Fruit fly (Drosophila melanogaster) whole organism, embryonic: ENCODE data around the gene Lsp2.
A peak's percentile ranks its signal among the peaks of the same experiment; 100 is the strongest.

Experiments
- CG10321 ChIP-seq: fragments of 200-800 bp; sonication (Bioruptor generic); IDR thresholded peaks from 2 replicates; pipeline ENCODE4 v1.3.6; 2022; ENCODE audit warnings: missing biosample characterization, missing genetic modification characterization
- CG10959 ChIP-seq: fragments of 200-800 bp; sonication (Bioruptor generic); IDR thresholded peaks from 2 replicates; pipeline ENCODE4 v1.3.6; 2022; ENCODE audit warnings: missing biosample characterization, missing genetic modification characterization
- CG10979 ChIP-seq: fragments of 200-800 bp; sonication (Bioruptor generic); optimal IDR thresholded peaks from 2 replicates; lab custom pipeline; 2018; ENCODE audit warnings: missing biosample characterization, mild to moderate bottlenecking, missing genetic modification characterization, moderate library complexity
- CG12391 ChIP-seq: fragments of 200-800 bp; sonication (Bioruptor generic); optimal IDR thresholded peaks from 3 replicates; lab custom pipeline; 2018; ENCODE audit warnings: missing biosample characterization, mild to moderate bottlenecking, missing genetic modification characterization, moderate library complexity
- CG12659 ChIP-seq: fragments of 200-800 bp; sonication (Bioruptor generic); optimal IDR thresholded peaks from 3 replicates; lab custom pipeline; 2017; ENCODE audit warnings: mild to moderate bottlenecking, missing biosample characterization, missing genetic modification reagents, missing genetic modification characterization
- CG13287 ChIP-seq: fragments of 200-800 bp; sonication (Bioruptor generic); IDR thresholded peaks from 2 replicates; pipeline ENCODE4 v1.3.6; 2022; ENCODE audit warnings: missing biosample characterization, missing genetic modification characterization; ENCODE audit not compliant: partially characterized antibody
- CG15479 ChIP-seq: fragments of 200-800 bp; sonication (Bioruptor generic); optimal IDR thresholded peaks from 3 replicates; lab custom pipeline; 2019; ENCODE audit warnings: missing biosample characterization, mild to moderate bottlenecking, missing genetic modification characterization, moderate library complexity
- CG16813 ChIP-seq: fragments of 200-800 bp; sonication (Bioruptor generic); IDR thresholded peaks from 3 replicates; pipeline ENCODE4 v1.3.6; 2022; ENCODE audit warnings: missing biosample characterization, missing genetic modification characterization; ENCODE audit not compliant: partially characterized antibody
- CG18599 ChIP-seq: fragments of 200-800 bp; sonication (Bioruptor generic); optimal IDR thresholded peaks from 3 replicates; lab custom pipeline; 2017; ENCODE audit warnings: missing biosample characterization, missing genetic modification characterization, mild to moderate bottlenecking, moderate library complexity, missing genetic modification reagents
- CG18619 ChIP-seq: fragments of 200-800 bp; sonication (Bioruptor generic); optimal IDR thresholded peaks from 3 replicates; lab custom pipeline; 2017; ENCODE audit warnings: missing biosample characterization, mild to moderate bottlenecking, missing genetic modification characterization
- CG18764 ChIP-seq: fragments of 200-800 bp; sonication (Bioruptor generic); optimal IDR thresholded peaks from 3 replicates; lab custom pipeline; 2016; ENCODE audit warnings: missing biosample characterization, missing genetic modification characterization
- CG2199 ChIP-seq: fragments of 200-800 bp; sonication (Bioruptor generic); IDR thresholded peaks from 3 replicates; pipeline ENCODE4 v1.3.6; 2022; ENCODE audit warnings: missing biosample characterization, missing genetic modification characterization
- CG34376 ChIP-seq: fragments of 200-800 bp; sonication (Bioruptor generic); optimal IDR thresholded peaks from 2 replicates; lab custom pipeline; 2018; ENCODE audit warnings: missing biosample characterization, mild to moderate bottlenecking, missing genetic modification characterization
- CG4820 ChIP-seq: fragments of 200-800 bp; sonication (Bioruptor generic); optimal IDR thresholded peaks from 3 replicates; lab custom pipeline; 2016; ENCODE audit warnings: missing biosample characterization, missing genetic modification characterization
- CG6175 ChIP-seq: fragments of 200-800 bp; sonication (Bioruptor generic); IDR thresholded peaks from 3 replicates; pipeline ENCODE4 v1.3.6; 2022; ENCODE audit warnings: missing biosample characterization, missing genetic modification characterization
- CG6272 ChIP-seq: fragments of 200-800 bp; sonication (Bioruptor generic); IDR thresholded peaks from 2 replicates; pipeline ENCODE4 v1.3.6; 2022; ENCODE audit warnings: missing biosample characterization, missing genetic modification characterization
- CG6689 ChIP-seq: fragments of 200-800 bp; sonication (Bioruptor generic); IDR thresholded peaks from 2 replicates; pipeline ENCODE4 v1.3.6; 2022; ENCODE audit warnings: missing biosample characterization, missing genetic modification characterization
- CG7839 ChIP-seq: fragments of 200-800 bp; sonication (Bioruptor generic); optimal IDR thresholded peaks from 3 replicates; lab custom pipeline; 2018; ENCODE audit warnings: missing biosample characterization, mild to moderate bottlenecking, missing genetic modification characterization, moderate library complexity
- CG8089 ChIP-seq: fragments of 200-800 bp; sonication (Bioruptor generic); optimal IDR thresholded peaks from 3 replicates; lab custom pipeline; 2016; ENCODE audit warnings: missing biosample characterization, missing genetic modification characterization
- Dbx ChIP-seq: fragments of 200-800 bp; sonication (Bioruptor generic); IDR thresholded peaks from 3 replicates; pipeline ENCODE4 v1.3.6; 2022; ENCODE audit warnings: missing biosample characterization, missing genetic modification characterization
- Dref ChIP-seq: fragments of 200-800 bp; sonication (Bioruptor generic); IDR thresholded peaks from 2 replicates; pipeline ENCODE4 v1.3.6; 2022; ENCODE audit warnings: missing biosample characterization, missing genetic modification characterization
- Fer1 ChIP-seq: fragments of 200-800 bp; sonication (Bioruptor generic); optimal IDR thresholded peaks from 2 replicates; lab custom pipeline; 2017; ENCODE audit warnings: missing biosample characterization, mild to moderate bottlenecking, missing genetic modification characterization
- H2.0 ChIP-seq: fragments of 200-800 bp; sonication (Bioruptor generic); IDR thresholded peaks from 2 replicates; pipeline ENCODE4 v1.3.6; 2022; ENCODE audit warnings: missing biosample characterization, missing genetic modification characterization
- HLH54F ChIP-seq: fragments of 200-800 bp; sonication (Bioruptor generic); optimal IDR thresholded peaks from 3 replicates; lab custom pipeline; 2016; ENCODE audit warnings: missing biosample characterization, missing genetic modification characterization
- Meics ChIP-seq: fragments of 200-800 bp; sonication (Bioruptor generic); optimal IDR thresholded peaks from 2 replicates; lab custom pipeline; 2017; ENCODE audit warnings: missing biosample characterization, mild to moderate bottlenecking, missing genetic modification characterization
- Poxn ChIP-seq: fragments of 200-800 bp; sonication (Bioruptor generic); IDR thresholded peaks from 2 replicates; pipeline ENCODE4 v1.3.6; 2022; ENCODE audit warnings: missing biosample characterization, missing genetic modification characterization
- Ravus ChIP-seq: fragments of 200-800 bp; sonication (Bioruptor generic); IDR thresholded peaks from 2 replicates; pipeline ENCODE4 v1.3.6; 2022; ENCODE audit warnings: missing biosample characterization, missing genetic modification characterization
- Sin3A ChIP-seq: fragments of >200 bp; optimal IDR thresholded peaks from 2 replicates; lab custom pipeline; 2018
- Sox102F ChIP-seq: fragments of 200-800 bp; sonication (Bioruptor generic); optimal IDR thresholded peaks from 2 replicates; lab custom pipeline; 2018; ENCODE audit warnings: missing biosample characterization, mild to moderate bottlenecking, missing genetic modification characterization, moderate library complexity
- Taf1 ChIP-seq: fragments of 200-800 bp; sonication (Bioruptor generic); IDR thresholded peaks from 2 replicates; pipeline ENCODE4 v1.3.6; 2022; ENCODE audit warnings: missing biosample characterization, missing genetic modification characterization
- YL-1 ChIP-seq: fragments of 200-800 bp; sonication (Bioruptor generic); optimal IDR thresholded peaks from 3 replicates; lab custom pipeline; 2017; ENCODE audit warnings: missing biosample characterization, mild to moderate bottlenecking, missing genetic modification characterization
- aop ChIP-seq: fragments of 200-800 bp; sonication (Bioruptor generic); IDR thresholded peaks from 2 replicates; pipeline ENCODE4 v1.3.6; 2022; ENCODE audit warnings: missing biosample characterization, missing genetic modification characterization
- ara ChIP-seq: fragments of 200-800 bp; sonication (Bioruptor generic); IDR thresholded peaks from 2 replicates; pipeline ENCODE4 v1.3.6; 2022; ENCODE audit warnings: missing biosample characterization, missing genetic modification characterization
- cg ChIP-seq: fragments of 200-800 bp; sonication (Bioruptor generic); optimal IDR thresholded peaks from 3 replicates; lab custom pipeline; 2019; ENCODE audit warnings: missing biosample characterization, mild to moderate bottlenecking, missing genetic modification characterization, moderate library complexity
- chinmo ChIP-seq: fragments of 200-800 bp; sonication (Bioruptor generic); IDR thresholded peaks from 4 replicates; pipeline ENCODE4 v1.3.6; 2022; ENCODE audit warnings: missing biosample characterization, missing genetic modification characterization; ENCODE audit not compliant: partially characterized antibody
- ci ChIP-seq: fragments of 200-800 bp; sonication (Bioruptor generic); IDR thresholded peaks from 3 replicates; pipeline ENCODE4 v1.3.6; 2022; ENCODE audit warnings: missing biosample characterization, missing genetic modification characterization
- corto ChIP-seq: fragments of 200-800 bp; sonication (Bioruptor generic); optimal IDR thresholded peaks from 2 replicates; lab custom pipeline; 2016; ENCODE audit warnings: missing biosample characterization, mild to moderate bottlenecking, missing genetic modification characterization, moderate library complexity
- dati ChIP-seq: fragments of 200-800 bp; sonication (Bioruptor generic); IDR thresholded peaks from 2 replicates; pipeline ENCODE4 v1.3.6; 2022; ENCODE audit warnings: missing biosample characterization, missing genetic modification characterization
- ewg ChIP-seq: fragments of 200-800 bp; sonication (Bioruptor generic); optimal IDR thresholded peaks from 3 replicates; lab custom pipeline; 2017; ENCODE audit warnings: mild to moderate bottlenecking, missing biosample characterization, missing genetic modification reagents, missing genetic modification characterization
- gro ChIP-seq: fragments of 200-800 bp; sonication (Bioruptor generic); optimal IDR thresholded peaks from 2 replicates; lab custom pipeline; 2016; ENCODE audit warnings: missing biosample characterization, missing genetic modification characterization
- ind ChIP-seq: fragments of 200-800 bp; sonication (Bioruptor generic); optimal IDR thresholded peaks from 3 replicates; lab custom pipeline; 2016; ENCODE audit warnings: missing biosample characterization, missing genetic modification characterization
- kay ChIP-seq: fragments of 200-800 bp; sonication (Bioruptor generic); optimal IDR thresholded peaks from 2 replicates; lab custom pipeline; 2016; ENCODE audit warnings: missing biosample characterization, missing genetic modification characterization
- lmd ChIP-seq: fragments of 200-800 bp; sonication (Bioruptor generic); IDR thresholded peaks from 2 replicates; pipeline ENCODE4 v1.3.6; 2022; ENCODE audit warnings: missing biosample characterization, missing genetic modification characterization
- maf-S ChIP-seq: fragments of 200-800 bp; sonication (Bioruptor generic); optimal IDR thresholded peaks from 2 replicates; lab custom pipeline; 2016; ENCODE audit warnings: missing biosample characterization, missing genetic modification characterization
- onecut ChIP-seq: fragments of 200-800 bp; sonication (Bioruptor generic); IDR thresholded peaks from 2 replicates; pipeline ENCODE4 v1.3.6; 2022; ENCODE audit warnings: missing biosample characterization, missing genetic modification characterization
- otp ChIP-seq: fragments of 200-800 bp; sonication (Bioruptor generic); IDR thresholded peaks from 3 replicates; pipeline ENCODE4, ENCODE4 v1.3.6; 2022; ENCODE audit warnings: missing biosample characterization, missing genetic modification characterization
- sens-2 ChIP-seq: fragments of 200-800 bp; sonication (Bioruptor generic); IDR thresholded peaks from 2 replicates; pipeline ENCODE4 v1.3.6; 2022; ENCODE audit warnings: missing biosample characterization, missing genetic modification characterization
- shn ChIP-seq: fragments of 200-800 bp; sonication (Bioruptor generic); optimal IDR thresholded peaks from 3 replicates; lab custom pipeline; 2016; ENCODE audit warnings: missing biosample characterization, missing genetic modification characterization
- sima ChIP-seq: fragments of 200-800 bp; sonication (Bioruptor generic); optimal IDR thresholded peaks from 2 replicates; lab custom pipeline; 2016; ENCODE audit warnings: missing biosample characterization, missing genetic modification characterization
- trh ChIP-seq: fragments of 200-800 bp; sonication (Bioruptor generic); optimal IDR thresholded peaks from 2 replicates; lab custom pipeline; 2016; ENCODE audit warnings: missing biosample characterization, missing genetic modification characterization
- twi ChIP-seq: fragments of 200-800 bp; optimal IDR thresholded peaks from 2 replicates; lab custom pipeline; 2019; ENCODE audit warnings: missing biosample characterization, mild to moderate bottlenecking, missing genetic modification characterization, moderate library complexity
- wor ChIP-seq: fragments of 200-800 bp; sonication (Bioruptor generic); IDR thresholded peaks from 2 replicates; pipeline ENCODE4 v1.3.6; 2022; ENCODE audit warnings: missing biosample characterization, missing genetic modification characterization

Lsp2 gene

dm6 chr3L:12124138-12124583 lies 5.0 kb upstream of the Lsp2 start (continued):
- TF ChIP-seq otp (GFP tag; lab: Robert Waterston, UW): peak; percentile 54; the same call in 2 of the 3 replicates
- peak; percentile 33; the same call in 1 of the 2 replicates for TF ChIP-seq onecut (GFP tag; lab: Robert Waterston, UW)
- TF ChIP-seq H2.0 (GFP tag; lab: Robert Waterston, UW): no peak
- peak; percentile 11 for TF ChIP-seq gro (GFP tag; lab: Kevin White, UChicago)
- peak; percentile 97 for TF ChIP-seq chinmo (GFP tag; lab: Robert Waterston, UW)
- no peak for TF ChIP-seq CG7839 (tag; lab: Kevin White, UChicago)
- no peak for TF ChIP-seq Sin3A (lab: Kevin White, UChicago)
- TF ChIP-seq CG16813 (GFP tag; lab: Robert Waterston, UW): no peak
- no peak for TF ChIP-seq Poxn (GFP tag; lab: Robert Waterston, UW)
- TF ChIP-seq CG12659: peak; percentile 57
- no peak for TF ChIP-seq sima (GFP tag; lab: Kevin White, UChicago)
- peak; percentile 52; the same call in 1 of the 2 replicates for TF ChIP-seq CG13287 (GFP tag; lab: Robert Waterston, UW)
- no peak for TF ChIP-seq CG18599 (GFP tag; lab: Kevin White, UChicago)
- TF ChIP-seq maf-S (GFP tag; lab: Kevin White, UChicago): no peak
- TF ChIP-seq cg (GFP tag; lab: Kevin White, UChicago): peak; percentile 100
- TF ChIP-seq corto (GFP tag; lab: Kevin White, UChicago): no peak
- TF ChIP-seq trh: no peak
- TF ChIP-seq wor (GFP tag; lab: Robert Waterston, UW): no peak
- no peak for TF ChIP-seq sens-2 (GFP tag; lab: Robert Waterston, UW)
- 0 out of 2 replicates have a peak, but pooled peaks have one; percentile 23 for TF ChIP-seq ara (GFP tag; lab: Robert Waterston, UW)
- peak; percentile 72 for TF ChIP-seq CG10321 (GFP tag; lab: Robert Waterston, UW)
- no peak for TF ChIP-seq ind (GFP tag; lab: Kevin White, UChicago)
- no peak for TF ChIP-seq CG6272 (GFP tag; lab: Robert Waterston, UW)
- no peak for TF ChIP-seq kay (GFP tag; lab: Kevin White, UChicago)
- TF ChIP-seq lmd (GFP tag; lab: Robert Waterston, UW): peak; percentile 32; the same call in 1 of the 2 replicates
- TF ChIP-seq Taf1 (GFP tag; lab: Robert Waterston, UW): peak; percentile 10; the same call in 1 of the 2 replicates
- no peak for TF ChIP-seq CG8089 (GFP tag; lab: Kevin White, UChicago)
- TF ChIP-seq CG18764 (GFP tag; lab: Kevin White, UChicago): no peak
- TF ChIP-seq CG6689 (GFP tag; lab: Robert Waterston, UW): no peak
- no peak for TF ChIP-seq CG10959
- TF ChIP-seq CG15479: peak; percentile 71
- TF ChIP-seq CG10979 (tag; lab: Kevin White, UChicago): peak; percentile 17
- peak; percentile 14 for TF ChIP-seq CG12391 (tag; lab: Kevin White, UChicago)
- TF ChIP-seq YL-1 (GFP tag; lab: Kevin White, UChicago): peak; percentile 89
- peak; percentile 63 for TF ChIP-seq Fer1
- TF ChIP-seq CG2199 (GFP tag; lab: Robert Waterston, UW): peak; percentile 80; the same call in 2 of the 3 replicates
- TF ChIP-seq ci (GFP tag; lab: Robert Waterston, UW): peak; percentile 66
- TF ChIP-seq shn (GFP tag; lab: Kevin White, UChicago): no peak
- TF ChIP-seq CG6175 (GFP tag; lab: Robert Waterston, UW): 0 out of 3 replicates have a peak, but pooled peaks have one; percentile 43
- no peak for TF ChIP-seq HLH54F (GFP tag; lab: Kevin White, UChicago)
- no peak for TF ChIP-seq Meics (GFP tag; lab: Kevin White, UChicago)
- no peak for TF ChIP-seq Ravus (GFP tag; lab: Robert Waterston, UW)
- no peak for TF ChIP-seq dati (GFP tag; lab: Robert Waterston, UW)
- peak; percentile 87 for TF ChIP-seq ewg (GFP tag; lab: Kevin White, UChicago)
- TF ChIP-seq CG34376 (GFP tag; lab: Kevin White, UChicago): peak; percentile 49
- TF ChIP-seq CG4820: no peak
- TF ChIP-seq aop (GFP tag; lab: Robert Waterston, UW): no peak
- no peak for TF ChIP-seq Sox102F (GFP tag; lab: Kevin White, UChicago)
- no peak for TF ChIP-seq CG18619 (GFP tag; lab: Kevin White, UChicago)
- TF ChIP-seq Dref (GFP tag; lab: Robert Waterston, UW): peak; percentile 34; the same call in 1 of the 2 replicates
- peak; percentile 54; the same call in 1 of the 3 replicates for TF ChIP-seq Dbx (GFP tag; lab: Robert Waterston, UW)
- TF ChIP-seq twi (tag; lab: Kevin White, UChicago): peak; percentile 71
